Fruit fly (Drosophila melanogaster): ENCODE data around the gene Drak.

The Drak gene

dm6 chrX:11521561-11522546 lies 28.9 kb downstream of the Drak start (continued):
- TF ChIP-seq CG18619 (GFP tag; optimal IDR thresholded peaks at IDR 0.05) (peak; percentile 54), CG10366 (GFP tag; IDR thresholded peaks at IDR 0.05) (peak; percentile 66), Hey (tag; optimal IDR thresholded peaks at IDR 0.05) (no peak), stc (GFP tag; IDR thresholded peaks at IDR 0.05) (peak; percentile 69; the same call in 1 of the 2 replicates), ttk (GFP tag; IDR thresholded peaks at IDR 0.05) (peak; percentile 69), mirr (GFP tag; optimal IDR thresholded peaks at IDR 0.05) (no peak), disco-r (GFP tag; optimal IDR thresholded peaks at IDR 0.05) (peak; percentile 3), gce (GFP tag; IDR thresholded peaks at IDR 0.05) (0 out of 3 replicates have a peak, but pooled peaks have one; percentile 41)

dm6 chrX:11523921-11524320 lies 31.0 kb downstream of the Drak start:
- TF ChIP-seq jumu (GFP tag; optimal IDR thresholded peaks at IDR 0.05) (no peak), CG13624 (GFP tag; optimal IDR thresholded peaks at IDR 0.05) (no peak), nom (GFP tag; optimal IDR thresholded peaks at IDR 0.05) (no peak), dysf (GFP tag; IDR thresholded peaks at IDR 0.05) (no peak), CG32772 (GFP tag; IDR thresholded peaks at IDR 0.05) (no peak), ase (GFP tag; IDR thresholded peaks at IDR 0.05) (no peak), Hsf (GFP tag; optimal IDR thresholded peaks at IDR 0.05) (no peak), Ssrp (tag; optimal IDR thresholded peaks at IDR 0.05) (no peak), CG11247 (GFP tag; IDR thresholded peaks at IDR 0.05) (no peak), CG1647 (GFP tag; optimal IDR thresholded peaks at IDR 0.05) (no peak), Spps (tag; optimal IDR thresholded peaks at IDR 0.05) (no peak), dmrt11E (tag; optimal IDR thresholded peaks at IDR 0.05) (no peak), Dll (GFP tag; IDR thresholded peaks at IDR 0.05; ENCODE audit: partially characterized antibody) (no peak), chif (GFP tag; optimal IDR thresholded peaks at IDR 0.05) (no peak)

dm6 chrX:11527088-11527635 lies 34.2 kb downstream of the Drak start:
- TF ChIP-seq kni (GFP tag; optimal IDR thresholded peaks at IDR 0.05) (peak; percentile 1), CG11696 (GFP tag; IDR thresholded peaks at IDR 0.05) (peak; percentile 94), sisA (GFP tag; IDR thresholded peaks at IDR 0.05) (0 out of 2 replicates have a peak, but pooled peaks have one; percentile 13), sd (tag; optimal IDR thresholded peaks at IDR 0.05) (peak; percentile 51), crol (GFP tag; IDR thresholded peaks at IDR 0.05) (peak; percentile 88), CG1603 (tag; optimal IDR thresholded peaks at IDR 0.05) (peak; percentile 6), dysf (GFP tag; IDR thresholded peaks at IDR 0.05) (0 out of 3 replicates have a peak, but pooled peaks have one; percentile 33), pho (GFP tag; optimal IDR thresholded peaks at IDR 0.05) (no peak), sens (GFP tag) (peak; percentile 46), CG8281 (tag; optimal IDR thresholded peaks at IDR 0.05) (peak; percentile 99), Dek (tag; optimal IDR thresholded peaks at IDR 0.05) (no peak), bsh (GFP tag; optimal IDR thresholded peaks at IDR 0.05) (peak in 1 of 2 experiments; percentile 3), CG2199 (GFP tag; IDR thresholded peaks at IDR 0.05) (peak; percentile 53; the same call in 1 of the 3 replicates), cg (GFP tag; optimal IDR thresholded peaks at IDR 0.05) (peak; percentile 27), Doc2 (GFP tag; IDR thresholded peaks at IDR 0.05) (no peak), CG2712 (tag; optimal IDR thresholded peaks at IDR 0.05) (no peak), phol (tag; optimal IDR thresholded peaks at IDR 0.05) (peak; percentile 1), CG34376 (GFP tag; optimal IDR thresholded peaks at IDR 0.05) (no peak), Med (GFP tag) (peak; percentile 19), CG2202 (tag; optimal IDR thresholded peaks at IDR 0.05) (no peak), CG11695 (GFP tag; IDR thresholded peaks at IDR 0.05) (0 out of 3 replicates have a peak, but pooled peaks have one; percentile 17), pros (GFP tag; optimal IDR thresholded peaks at IDR 0.05) (peak; percentile 3), prd (optimal IDR thresholded peaks at IDR 0.05) (no peak), prd (GFP tag; IDR thresholded peaks at IDR 0.05) (0 out of 3 replicates have a peak, but pooled peaks have one; percentile 8), CG12219 (GFP tag; optimal IDR thresholded peaks at IDR 0.05) (no peak)

All from whole organism, embryonic.